Worm (Caenorhabditis elegans) whole organism, L4/young adult: ENCODE measurements around the gene blos-8.

Experiments used
- W03F9.2 ChIP-seq: fragments of 150-350 bp; optimal IDR thresholded peaks from 2 replicates; lab custom pipeline; 2014; ENCODE audit warnings: missing biosample characterization, missing genetic modification characterization
- dao-5 ChIP-seq: sonication (generic microtip); optimal IDR thresholded peaks from 2 replicates; lab custom pipeline; 2016; ENCODE audit warnings: missing genotype, missing genetic modification characterization, moderate library complexity, missing compliant biosample characterization
- him-1 ChIP-seq: sonication (generic microtip); optimal IDR thresholded peaks from 2 replicates; lab custom pipeline; 2016; ENCODE audit warnings: missing genotype, missing genetic modification reagents, missing genetic modification characterization, missing compliant biosample characterization

Gene blos-8

DNA sequence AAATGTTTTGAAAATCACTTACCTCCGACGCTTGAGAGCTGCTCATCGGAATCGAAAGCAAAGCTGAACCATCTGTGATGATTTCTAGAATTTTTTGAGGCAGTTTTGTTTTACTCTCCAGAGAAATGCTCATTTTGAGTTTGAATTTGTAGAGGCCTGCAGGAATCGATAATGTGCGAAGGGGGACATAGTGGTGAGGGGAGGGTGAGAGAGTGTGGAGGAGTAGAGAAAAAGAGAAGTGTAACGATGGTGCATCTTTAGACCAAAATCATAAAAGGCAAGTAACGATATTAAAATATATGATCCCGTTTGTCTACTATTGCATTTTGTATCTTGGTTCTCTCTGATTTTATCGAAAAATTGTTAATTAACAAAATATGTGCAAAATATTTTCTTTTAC is at the start of gene blos-8:
Gene blos-8 (minus strand): TSS at position 216 of the 400 bp plus-strand sequence.
- TF ChIP-seq W03F9.2 (tag; lab: Kevin White, UChicago) (no peak), dao-5 (no peak), him-1 (tag; lab: Kevin White, UChicago) (no peak)

DNA sequence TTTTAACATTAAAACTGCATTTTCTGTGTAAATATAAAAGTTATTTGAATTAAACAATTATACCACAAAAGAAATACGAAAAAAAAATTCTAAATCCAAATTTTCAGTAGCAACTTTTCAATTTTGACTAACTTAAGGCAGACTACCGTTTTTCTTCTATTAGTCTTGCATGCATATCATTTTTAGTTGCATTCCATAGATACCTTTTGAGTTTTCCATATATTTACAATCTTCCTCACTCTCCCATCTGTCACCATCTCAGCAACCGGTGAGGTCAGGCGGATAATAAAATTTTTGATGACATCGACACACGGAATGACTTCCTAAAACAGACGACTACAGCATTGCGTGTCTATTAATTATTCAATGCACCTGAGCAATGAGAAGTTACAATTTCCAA is 47.7 kb upstream of the blos-8 start, which contains the start of gene gcy-36:
Gene gcy-36 (plus strand): TSS at position 301 of the 400 bp plus-strand sequence.
- TF ChIP-seq W03F9.2 (tag; lab: Kevin White, UChicago) (no peak), him-1 (tag; lab: Kevin White, UChicago) (no peak), dao-5 (no peak)

DNA sequence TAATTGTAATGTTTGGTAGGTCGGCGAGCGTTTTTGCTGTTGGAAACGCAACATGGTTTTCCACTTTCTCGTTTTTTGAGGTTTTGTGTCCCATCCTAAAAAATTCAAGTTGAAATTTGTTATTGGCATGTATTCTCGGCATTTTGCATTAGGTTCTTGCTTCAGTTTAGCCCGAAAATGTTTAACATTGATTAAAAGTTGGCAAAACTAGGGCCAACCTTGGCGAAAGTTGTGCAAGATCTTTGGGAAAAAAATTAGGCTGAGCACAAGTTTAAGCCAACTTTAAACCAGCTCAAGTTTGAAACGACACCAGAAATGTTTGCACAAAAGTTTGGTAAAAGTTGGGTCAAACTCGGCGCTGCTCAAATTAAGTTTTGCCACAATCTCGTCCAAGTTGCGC is 46.3 kb upstream of the blos-8 start, which contains the start of gene exc-1:
Gene exc-1 (minus strand): TSS at position 101 of the 400 bp plus-strand sequence.
- TF ChIP-seq W03F9.2 (tag; lab: Kevin White, UChicago): no peak
- no peak for TF ChIP-seq him-1 (tag; lab: Kevin White, UChicago)
- no peak for TF ChIP-seq dao-5

DNA sequence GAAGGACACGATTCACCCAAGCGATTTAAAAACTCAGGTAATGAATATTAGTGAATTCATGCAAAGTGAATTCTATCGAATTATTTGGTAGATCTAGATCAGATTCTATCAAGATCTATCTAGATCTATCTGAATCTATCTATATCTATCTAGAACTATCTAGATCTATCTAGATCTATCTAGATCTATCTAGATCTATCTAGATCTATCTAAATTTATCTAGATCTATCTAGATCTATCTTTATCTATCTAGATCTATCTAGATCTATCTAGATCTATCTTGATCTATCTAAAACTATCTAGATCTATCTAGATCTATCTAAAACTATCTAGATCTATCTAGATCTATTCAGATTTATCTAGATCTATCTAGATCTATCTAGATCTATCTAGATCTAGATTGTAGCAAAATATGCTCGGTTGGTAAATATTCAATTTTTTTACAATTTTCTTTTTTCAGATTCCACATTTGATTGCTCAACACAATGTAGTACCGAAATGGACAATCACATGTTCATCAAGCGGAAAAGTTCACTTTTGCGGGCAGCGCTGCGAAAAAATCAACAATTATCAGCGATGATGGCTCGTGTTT is 39.1 kb upstream of the blos-8 start:
- TF ChIP-seq dao-5 (no peak), him-1 (tag; lab: Kevin White, UChicago) (no peak)

DNA sequence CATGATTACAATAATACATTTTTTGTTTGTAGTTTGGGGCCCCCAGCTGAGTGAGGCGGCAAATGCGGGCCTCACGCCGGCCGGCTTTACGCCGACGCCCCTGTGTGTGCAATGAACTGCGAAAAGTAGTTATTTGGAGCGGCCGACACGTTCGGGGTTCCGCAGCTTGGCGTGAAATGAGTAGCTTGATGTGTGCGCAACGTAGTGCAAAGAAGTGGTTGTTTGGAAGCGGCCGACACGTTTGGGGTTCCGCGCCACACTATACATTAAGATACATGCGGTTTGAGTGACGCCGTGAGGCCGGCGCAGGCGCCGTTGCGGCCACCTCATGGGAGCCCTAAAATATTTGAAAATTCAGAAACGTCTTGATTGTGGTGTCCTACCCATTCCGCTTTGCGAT is 37.7 kb upstream of the blos-8 start:
- TF ChIP-seq dao-5 (no peak), W03F9.2 (tag; lab: Kevin White, UChicago) (no peak), him-1 (tag; lab: Kevin White, UChicago) (no peak)

DNA sequence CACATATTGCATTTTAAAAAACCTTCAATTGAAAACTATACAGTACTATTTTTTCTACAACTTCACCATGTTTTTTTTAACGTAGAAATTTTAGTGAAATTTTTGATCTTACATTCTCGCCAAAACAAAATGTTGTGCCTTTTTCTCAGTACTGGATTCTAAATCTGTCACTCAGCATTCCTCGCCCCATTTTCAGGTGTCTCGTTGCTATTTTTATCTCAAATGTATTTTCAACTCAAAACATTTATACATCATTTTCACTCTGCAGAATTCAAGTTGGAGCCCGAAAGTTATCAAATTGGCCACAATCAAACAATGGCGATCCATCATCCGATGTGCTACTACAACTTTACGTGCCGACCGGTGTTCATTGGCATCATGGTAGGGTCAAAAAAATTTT is 35.0 kb upstream of the blos-8 start, which contains the start of gene sprr-1:
Gene sprr-1 (plus strand): TSS at position 269 of the 400 bp plus-strand sequence.
- TF ChIP-seq W03F9.2 (tag; lab: Kevin White, UChicago) (no peak), dao-5 (no peak), him-1 (tag; lab: Kevin White, UChicago) (no peak)

DNA sequence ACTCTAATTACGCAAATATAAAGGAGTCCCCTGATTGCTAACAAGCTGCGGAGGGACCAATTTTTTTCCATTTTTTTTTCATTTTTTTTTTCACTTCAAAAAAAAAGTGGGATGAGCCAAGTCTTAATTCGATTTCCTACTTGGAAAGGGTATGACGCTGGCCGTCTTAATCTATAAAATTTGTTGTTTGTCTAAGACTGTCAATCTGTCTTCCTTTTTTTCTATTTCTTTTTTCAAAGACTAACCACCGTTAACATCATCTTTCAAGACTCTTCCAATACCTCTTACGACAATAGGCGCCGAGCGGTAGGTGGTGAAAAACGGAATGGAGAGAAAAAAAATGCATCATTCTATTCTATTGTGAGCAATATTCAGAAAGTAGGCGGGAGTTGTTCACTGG is 34.1 kb upstream of the blos-8 start:
- no peak for TF ChIP-seq dao-5
- no peak for TF ChIP-seq him-1 (tag; lab: Kevin White, UChicago)
- no peak for TF ChIP-seq W03F9.2 (tag; lab: Kevin White, UChicago)

DNA sequence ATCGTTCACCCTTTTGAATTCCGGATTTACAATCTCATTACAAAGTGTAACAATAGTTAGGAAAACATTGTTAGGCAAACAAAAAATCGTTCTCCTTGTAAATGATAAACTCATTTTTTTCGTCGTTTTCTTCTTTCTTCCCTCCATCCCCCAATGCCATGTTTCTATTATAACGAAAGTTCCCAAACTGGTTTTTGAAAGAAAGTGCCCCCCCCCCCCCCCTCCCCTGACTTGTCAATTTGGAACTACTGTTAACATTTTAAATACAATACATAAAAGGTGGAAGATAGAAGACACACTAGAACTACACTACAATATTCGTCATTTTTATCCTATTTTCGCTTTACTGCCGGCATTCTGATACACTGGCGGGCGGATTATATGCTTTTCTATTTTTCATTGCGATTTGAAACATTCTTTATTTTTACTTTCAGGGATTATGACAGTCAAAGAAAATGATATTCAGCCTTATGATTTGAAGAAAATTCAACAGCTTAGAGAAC is 15.3 kb upstream of the blos-8 start, which contains the start of gene R03A10.5:
Gene R03A10.5 (plus strand): TSS at position 431 of the 503 bp plus-strand sequence.
- no peak for TF ChIP-seq W03F9.2 (tag; lab: Kevin White, UChicago)
- TF ChIP-seq dao-5: no peak
- no peak for TF ChIP-seq him-1 (tag; lab: Kevin White, UChicago)

DNA sequence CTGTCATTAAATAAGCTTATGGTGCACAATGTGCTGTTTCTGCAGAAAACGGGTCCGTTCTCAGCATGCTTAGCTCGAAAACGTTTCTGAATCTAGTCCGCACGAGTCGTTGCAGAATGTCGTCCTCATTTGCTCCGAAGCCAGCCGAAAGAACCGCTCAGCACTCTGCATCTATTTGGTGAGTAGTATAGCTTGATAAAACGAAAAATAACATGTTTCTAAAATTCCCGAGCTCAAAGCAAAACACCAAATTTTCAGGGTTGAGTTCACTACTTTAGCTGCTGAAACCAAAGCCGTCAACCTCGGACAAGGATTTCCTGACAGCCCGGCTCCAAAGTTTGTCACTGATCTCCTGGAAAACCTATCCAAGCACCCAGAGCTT is 10.7 kb upstream of the blos-8 start, which contains the start of gene nkat-3:
Gene nkat-3 (plus strand): TSS at position 46 of the 382 bp plus-strand sequence.
- TF ChIP-seq dao-5: no peak
- TF ChIP-seq W03F9.2 (tag; lab: Kevin White, UChicago): no peak
- TF ChIP-seq him-1 (tag; lab: Kevin White, UChicago): no peak

DNA sequence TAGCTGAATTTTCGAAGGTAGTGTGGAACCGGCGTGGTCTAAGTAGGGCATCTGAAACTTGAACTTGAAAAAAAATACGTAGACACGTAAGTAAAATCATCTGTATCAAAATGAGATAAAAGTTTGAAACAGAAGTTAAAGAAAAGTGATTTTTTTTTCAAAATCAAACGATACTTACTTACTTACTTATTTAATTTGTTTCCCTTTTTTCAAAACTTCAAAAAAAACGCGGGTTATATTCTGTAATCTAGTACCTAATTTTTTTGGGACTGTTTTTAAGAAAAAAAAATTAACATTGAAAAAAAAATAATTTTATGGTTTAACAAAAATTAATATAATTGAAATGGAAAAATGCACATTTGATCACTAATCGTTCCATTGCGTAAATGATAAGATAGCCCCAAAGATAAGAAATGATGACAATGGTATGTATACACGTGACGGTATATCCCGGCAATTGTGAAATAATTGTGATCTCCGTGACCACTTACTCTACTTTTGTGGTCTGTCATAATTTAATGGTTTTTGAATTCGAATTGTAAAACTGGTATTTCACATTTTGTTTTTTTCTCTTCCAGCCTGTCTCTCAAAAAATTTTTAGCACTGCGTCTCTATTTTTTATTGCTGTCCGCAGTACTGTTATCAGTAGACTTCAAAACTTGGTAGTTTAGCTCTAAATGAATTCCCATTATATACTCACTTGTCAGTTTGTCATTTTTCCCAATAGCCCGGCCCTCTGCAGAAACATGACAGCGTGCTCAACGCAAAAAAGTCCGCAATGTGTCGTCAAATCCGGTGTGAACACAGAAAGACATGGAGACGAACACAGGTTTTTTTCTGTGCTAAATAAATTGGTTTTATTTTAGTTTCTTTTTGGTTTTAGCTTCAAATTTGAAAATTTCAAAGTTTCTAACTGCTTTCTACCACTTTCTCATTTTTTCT is 10.0 kb upstream of the blos-8 start, which contains the start of gene mocs-1:
Gene mocs-1 (minus strand): TSS at position 51 of the 942 bp plus-strand sequence.
- no peak for TF ChIP-seq dao-5
- TF ChIP-seq him-1 (tag; lab: Kevin White, UChicago): no peak
- no peak for TF ChIP-seq W03F9.2 (tag; lab: Kevin White, UChicago)

DNA sequence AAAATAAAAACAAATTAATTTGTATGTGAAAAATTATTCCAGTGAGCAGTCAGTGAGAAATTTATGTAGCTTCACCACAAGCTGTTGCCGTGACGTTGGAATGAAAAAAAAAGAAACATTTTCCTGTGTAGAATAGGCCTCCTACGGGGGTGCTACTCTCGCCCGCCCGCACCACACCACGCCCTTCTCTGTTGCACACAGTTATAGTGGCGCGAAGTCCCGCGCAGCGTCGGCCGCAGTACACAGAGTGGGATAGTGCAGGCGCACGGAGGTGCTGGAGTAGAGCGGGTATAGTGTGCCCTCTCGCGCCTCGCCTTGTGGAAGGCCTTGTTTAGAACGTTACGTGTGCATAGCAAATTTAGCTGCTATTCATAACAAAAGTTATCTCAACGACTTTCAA is 7.8 kb upstream of the blos-8 start:
- TF ChIP-seq him-1 (tag; lab: Kevin White, UChicago) (no peak), W03F9.2 (tag; lab: Kevin White, UChicago) (no peak), dao-5 (no peak)

DNA sequence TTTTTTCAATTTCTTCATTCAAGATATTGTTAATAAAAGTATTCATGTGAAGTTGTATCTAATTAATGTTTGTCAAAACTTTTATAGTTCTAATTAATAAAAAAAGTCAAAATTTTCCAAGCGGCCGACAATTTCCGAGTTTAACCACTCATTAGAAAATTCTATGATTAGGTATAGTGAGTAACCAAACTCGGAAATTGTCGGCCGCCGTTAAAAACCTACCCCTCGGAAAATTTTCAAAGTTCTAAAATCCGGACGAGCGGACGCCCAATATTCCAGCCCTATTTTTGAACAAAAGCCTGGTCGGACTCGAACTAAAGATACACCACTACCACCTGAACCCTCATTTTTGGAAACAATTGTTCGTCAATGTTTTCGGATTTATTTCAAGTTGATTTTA is 3.9 kb upstream of the blos-8 start:
- no peak for TF ChIP-seq dao-5

DNA sequence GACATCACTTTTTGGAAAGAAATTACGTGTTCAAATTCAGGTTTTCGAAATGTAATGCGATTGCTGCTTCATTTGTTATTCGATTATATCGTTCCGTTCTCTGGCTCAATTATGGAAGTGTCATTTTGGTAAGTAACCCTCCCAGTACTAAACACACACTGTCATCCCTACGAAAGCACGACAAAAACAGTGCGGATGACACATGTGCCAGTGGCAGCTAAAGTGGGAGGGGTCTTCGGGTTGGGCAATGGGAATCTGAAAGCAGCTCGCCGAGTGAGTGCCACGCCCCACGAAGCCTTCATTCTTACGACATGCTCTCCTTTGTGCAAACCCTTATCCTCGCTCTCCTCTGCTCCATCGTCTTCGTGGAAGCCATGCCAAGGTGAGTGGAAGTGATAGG is 2.5 kb upstream of the blos-8 start, which contains the start of gene flp-32:
Gene flp-32 (plus strand): TSS at position 301 of the 400 bp plus-strand sequence.
- no peak for TF ChIP-seq W03F9.2 (tag; lab: Kevin White, UChicago)
- no peak for TF ChIP-seq dao-5

DNA sequence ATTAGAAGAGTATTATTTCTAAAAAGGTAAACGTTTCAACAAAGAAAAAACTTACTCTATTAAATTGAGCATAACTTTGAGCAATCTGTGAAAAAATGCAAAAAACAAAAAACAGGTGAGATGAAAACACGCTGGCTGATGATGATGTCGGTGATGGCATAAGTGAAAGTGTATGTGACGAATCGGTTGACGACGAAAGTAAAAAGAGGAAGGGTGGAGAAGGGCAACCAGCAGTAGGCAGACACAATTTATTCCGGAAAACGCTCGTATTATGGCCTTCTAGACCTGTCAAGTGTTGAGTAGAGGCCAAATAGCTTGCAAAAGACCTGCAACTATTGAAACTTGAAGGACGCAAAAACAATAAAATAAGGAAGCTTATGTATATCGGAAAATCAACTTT is 3.1 kb downstream of the blos-8 start, which contains the start of gene nas-13:
Gene nas-13 (minus strand): TSS at position 323 of the 400 bp plus-strand sequence.
- no peak for TF ChIP-seq him-1 (tag; lab: Kevin White, UChicago)
